Worm (Caenorhabditis elegans) whole organism, midembryonic: ENCODE measurements around the gene ugt-17.

Experiments
- T22C8.4 ChIP-seq: fragments of 200-800 bp; sonication (Bioruptor generic); IDR thresholded peaks from 2 replicates; pipeline ENCODE4 v1.3.6; 2022; ENCODE audit warnings: missing genetic modification characterization, missing compliant biosample characterization
- cog-1 ChIP-seq: sonication (generic microtip); optimal IDR thresholded peaks from 2 replicates; lab custom pipeline; 2016; ENCODE audit warnings: missing genetic modification characterization, missing compliant biosample characterization
- flt-1 ChIP-seq: fragments of 200-800 bp; sonication (Bioruptor generic); IDR thresholded peaks from 2 replicates; pipeline ENCODE4 v1.3.6; 2022; ENCODE audit warnings: missing genetic modification characterization, missing compliant biosample characterization
- klf-2 ChIP-seq: fragments of 200-800 bp; sonication (Bioruptor generic); conservative IDR thresholded peaks from 2 replicates; pipeline ENCODE4 v1.3.6; 2022; ENCODE audit warnings: missing genetic modification reagents, missing genetic modification characterization, missing compliant biosample characterization
- med-1 ChIP-seq: sonication (generic microtip); optimal IDR thresholded peaks from 2 replicates; lab custom pipeline; 2017; ENCODE audit warnings: missing genetic modification characterization, mild to moderate bottlenecking, missing compliant biosample characterization, antibody characterized with exemption, missing genetic modification reagents; ENCODE audit not compliant: insufficient read depth
- ref-1 ChIP-seq: fragments of 200-800 bp; sonication (Bioruptor generic); conservative IDR thresholded peaks from 2 replicates; pipeline ENCODE4 v1.3.6; 2022; ENCODE audit warnings: missing genetic modification reagents, missing genetic modification characterization, missing compliant biosample characterization
- tab-1 ChIP-seq: fragments of 200-800 bp; sonication (Bioruptor generic); IDR thresholded peaks from 2 replicates; pipeline ENCODE4 v1.3.6; 2022; ENCODE audit warnings: missing genetic modification characterization, missing compliant biosample characterization
- ztf-23 ChIP-seq: fragments of 200-800 bp; sonication (Bioruptor generic); IDR thresholded peaks from 2 replicates; pipeline ENCODE4 v1.3.6; 2022; ENCODE audit warnings: missing genetic modification reagents, missing genetic modification characterization, missing compliant biosample characterization
- ztf-29 ChIP-seq: fragments of 200-800 bp; sonication (Bioruptor generic); IDR thresholded peaks from 2 replicates; pipeline ENCODE4 v1.3.6; 2022; ENCODE audit warnings: missing genetic modification reagents, missing genetic modification characterization, missing compliant biosample characterization

DNA sequence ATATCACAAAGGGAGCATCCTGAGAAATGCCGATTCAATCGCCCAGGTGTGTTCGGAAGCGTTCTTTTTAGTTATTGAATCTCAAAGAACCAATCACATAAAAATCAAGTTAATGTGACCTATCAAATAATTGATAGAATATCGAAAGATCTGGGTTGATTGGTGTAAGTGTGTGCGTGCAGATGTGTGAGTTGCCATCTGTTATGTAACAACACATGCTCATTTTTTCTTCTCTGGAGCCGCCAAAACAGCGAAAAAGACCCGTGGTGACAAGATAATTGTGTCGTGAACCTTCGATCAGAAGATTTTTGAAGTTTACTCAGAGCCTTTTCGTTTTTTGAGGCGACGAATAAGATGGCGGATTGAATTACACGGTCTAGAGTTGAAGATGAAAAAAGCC lies 42.0 kb upstream of the ugt-17 start:
- TF ChIP-seq ztf-29 (GFP tag; lab: Robert Waterston, UW) (no peak), ztf-23 (GFP tag; lab: Robert Waterston, UW) (no peak), ref-1 (no peak), flt-1 (no peak), med-1 (no peak), klf-2 (GFP tag; lab: Robert Waterston, UW) (no peak), cog-1 (no peak), T22C8.4 (no peak), tab-1 (GFP tag; lab: Robert Waterston, UW) (no peak)
